Worm (Caenorhabditis elegans) whole organism, mixed stage, embryonic: ENCODE results near the gene K08C7.7.

ENCODE experiments used
- nhr-237 ChIP-seq: fragments of 150-350 bp; optimal IDR thresholded peaks from 2 replicates; lab custom pipeline; 2014; ENCODE audit warnings: missing biosample characterization, missing genetic modification characterization
- nhr-28 ChIP-seq: fragments of 150-350 bp; optimal IDR thresholded peaks from 2 replicates; lab custom pipeline; 2014; ENCODE audit warnings: missing biosample characterization, missing genetic modification characterization
- snpc-4 ChIP-seq: fragments of 150-350 bp; optimal IDR thresholded peaks from 2 replicates; lab custom pipeline; 2014; ENCODE audit warnings: missing biosample characterization, missing genetic modification characterization
- unc-120 ChIP-seq: sonication (generic microtip); optimal IDR thresholded peaks from 2 replicates; lab custom pipeline; 2017; ENCODE audit warnings: missing genetic modification characterization, missing compliant biosample characterization; ENCODE audit not compliant: poor library complexity, severe bottlenecking
- unc-62 ChIP-seq: fragments of 150-350 bp; optimal IDR thresholded peaks from 2 replicates; lab custom pipeline; 2014; ENCODE audit warnings: missing biosample characterization, missing genetic modification reagents, missing genetic modification characterization

ce11 chrIV:10666523-10666922, 2.3 kb downstream of the K08C7.7 start, which contains the start of gene epi-1:
- TF ChIP-seq nhr-28 (no peak), snpc-4 (tag; lab: Kevin White, UChicago) (no peak), unc-120 (tag; lab: Kevin White, UChicago) (peak; percentile 38), unc-62 (GFP tag; lab: Kevin White, UChicago) (no peak), nhr-237 (tag; lab: Kevin White, UChicago) (no peak)
